Worm (Caenorhabditis elegans) whole organism, L2 larva: Measurements from ENCODE around the gene C09G5.7.

ENCODE experiments used
- alr-1 ChIP-seq: fragments of 150-350 bp; optimal IDR thresholded peaks from 2 replicates; lab custom pipeline; 2014; ENCODE audit warnings: missing biosample characterization, missing genetic modification characterization
- aly-2 ChIP-seq: fragments of 150-350 bp; optimal IDR thresholded peaks from 2 replicates; lab custom pipeline; 2014; ENCODE audit warnings: missing biosample characterization, missing genetic modification characterization
- crh-2 ChIP-seq: sonication (generic microtip); optimal IDR thresholded peaks from 2 replicates; lab custom pipeline; 2017; ENCODE audit warnings: missing biosample characterization, missing genetic modification characterization
- dmd-4 ChIP-seq: sonication (generic microtip); optimal IDR thresholded peaks from 2 replicates; lab custom pipeline; 2017; ENCODE audit warnings: missing biosample characterization, missing genetic modification characterization
- nhr-12 ChIP-seq: fragments of 150-350 bp; optimal IDR thresholded peaks from 2 replicates; lab custom pipeline; 2014; ENCODE audit warnings: missing biosample characterization, missing genetic modification characterization
- snpc-4 ChIP-seq: fragments of 150-350 bp; optimal IDR thresholded peaks from 2 replicates; lab custom pipeline; 2014; ENCODE audit warnings: missing biosample characterization, missing genetic modification characterization
- zag-1 ChIP-seq: fragments of 150-350 bp; optimal IDR thresholded peaks from 2 replicates; lab custom pipeline; 2014; ENCODE audit warnings: missing biosample characterization, missing genetic modification characterization
- ztf-11 ChIP-seq: sonication (generic microtip); optimal IDR thresholded peaks from 2 replicates; lab custom pipeline; 2017; ENCODE audit warnings: missing biosample characterization, missing genetic modification characterization

ce11 chrII:10755455-10755854 lies 40.8 kb downstream of the C09G5.7 start:
- TF ChIP-seq zag-1 (tag; lab: Kevin White, UChicago) (no peak), ztf-11 (tag; lab: Kevin White, UChicago) (no peak), snpc-4 (tag; lab: Kevin White, UChicago) (no peak), crh-2 (tag; lab: Kevin White, UChicago) (peak; percentile 5), aly-2 (tag; lab: Kevin White, UChicago) (no peak), nhr-12 (tag; lab: Kevin White, UChicago) (no peak), alr-1 (tag; lab: Kevin White, UChicago) (no peak), dmd-4 (tag; lab: Kevin White, UChicago) (no peak)
